Worm (Caenorhabditis elegans) whole organism, L1 larva: ENCODE measurements around the gene szy-20.

ENCODE experiments used
- ceh-82 ChIP-seq, 3 experiments: fragments of 150-350 bp in 1 of 3; sonication (generic microtip) in 2 of 3; optimal IDR thresholded peaks; 2 replicates each; lab custom pipeline; 2014 to 2017; ENCODE audit warnings: missing biosample characterization in 3 of 3, missing genetic modification characterization in 3 of 3
- elt-3 ChIP-seq, 6 experiments: fragments of 150-350 bp in 1 of 6; sonication (generic microtip); optimal IDR thresholded peaks; 2 replicates each; lab custom pipeline; 2017 to 2018; ENCODE audit warnings: missing biosample characterization in 6 of 6, missing genetic modification characterization in 6 of 6, inconsistent platforms in 1 of 6
- irx-1 ChIP-seq: sonication (generic microtip); optimal IDR thresholded peaks from 2 replicates; lab custom pipeline; 2016; ENCODE audit warnings: missing genetic modification characterization, missing compliant biosample characterization
- nhr-71 ChIP-seq: sonication (generic microtip); optimal IDR thresholded peaks from 2 replicates; lab custom pipeline; 2016; ENCODE audit warnings: mild to moderate bottlenecking, missing genetic modification characterization, moderate library complexity, missing compliant biosample characterization
- nhr-76 ChIP-seq: sonication (generic microtip); optimal IDR thresholded peaks from 2 replicates; lab custom pipeline; 2017; ENCODE audit warnings: missing biosample characterization, missing genetic modification characterization
- nhr-85 ChIP-seq: sonication (generic microtip); peaks from one replicate; lab custom pipeline; 2016; ENCODE audit warnings: missing genetic modification characterization, inconsistent platforms, missing compliant biosample characterization
- snpc-4 ChIP-seq: fragments of 150-350 bp; optimal IDR thresholded peaks from 2 replicates; lab custom pipeline; 2014; ENCODE audit warnings: missing biosample characterization, missing genetic modification characterization
- tbx-2 ChIP-seq: sonication (generic microtip); optimal IDR thresholded peaks from 2 replicates; lab custom pipeline; 2016; ENCODE audit warnings: missing genetic modification characterization, missing compliant biosample characterization

DNA sequence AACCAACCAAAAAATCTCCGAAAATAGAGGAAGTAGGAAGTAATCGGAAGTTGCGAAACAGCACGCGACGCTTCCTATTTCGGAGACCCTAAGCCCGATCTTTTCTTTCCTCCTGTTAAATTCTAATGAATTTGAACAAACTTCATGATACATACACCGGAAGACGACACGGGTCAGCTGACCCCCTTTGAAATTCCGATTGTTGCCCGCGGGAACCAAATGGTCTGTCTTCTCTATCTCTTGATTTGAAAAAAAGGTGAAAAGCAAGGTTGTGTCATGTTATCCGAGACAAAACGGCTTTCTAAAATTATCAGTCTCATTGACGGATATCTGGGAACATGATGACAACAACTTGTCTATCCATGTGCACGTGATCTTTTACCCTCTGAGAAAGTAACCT lies 10.1 kb downstream of the szy-20 start:
- TF ChIP-seq nhr-71: peak; percentile 89
- TF ChIP-seq irx-1 (tag; lab: Kevin White, UChicago): no peak
- TF ChIP-seq elt-3 (tag; optimal IDR thresholded peaks at IDR 0.05; lab: Kevin White, UChicago): no peak
- TF ChIP-seq nhr-85 (tag; lab: Kevin White, UChicago): no peak
- TF ChIP-seq snpc-4: no peak
- no peak for TF ChIP-seq nhr-76
- TF ChIP-seq tbx-2 (tag; lab: Kevin White, UChicago): peak; percentile 35
- TF ChIP-seq ceh-82 (tag; optimal IDR thresholded peaks at IDR 0.05; lab: Kevin White, UChicago): no peak
